Worm (Caenorhabditis elegans) whole organism, L1 larva: ENCODE measurements around the gene T07E3.3.

ENCODE experiments used
- C16A3.4 ChIP-seq: fragments of 150-350 bp; optimal IDR thresholded peaks from 2 replicates; lab custom pipeline; 2014; ENCODE audit warnings: missing biosample characterization, missing genetic modification characterization
- C34B4.2 ChIP-seq: sonication (generic microtip); optimal IDR thresholded peaks from 2 replicates; lab custom pipeline; 2017; ENCODE audit warnings: mild to moderate bottlenecking, missing genetic modification characterization, missing compliant biosample characterization
- F16B12.6 ChIP-seq: fragments of 150-350 bp; optimal IDR thresholded peaks from 2 replicates; lab custom pipeline; 2014; ENCODE audit warnings: missing biosample characterization, missing genetic modification characterization
- Y116A8C.19 ChIP-seq: sonication (generic microtip); optimal IDR thresholded peaks from 2 replicates; lab custom pipeline; 2016; ENCODE audit warnings: missing compliant biosample characterization, missing genetic modification characterization, borderline replicate concordance
- aly-2 ChIP-seq: fragments of 150-350 bp; optimal IDR thresholded peaks from 2 replicates; lab custom pipeline; 2014; ENCODE audit warnings: missing biosample characterization, missing genetic modification characterization
- ama-1 ChIP-seq: fragments of 150-350 bp; optimal IDR thresholded peaks from 2 replicates; lab custom pipeline; 2014
- blmp-1 ChIP-seq: fragments of 150-350 bp; optimal IDR thresholded peaks from 2 replicates; lab custom pipeline; 2014; ENCODE audit warnings: missing biosample characterization, missing genetic modification characterization
- ceh-63 ChIP-seq: fragments of 200-800 bp; sonication (Bioruptor generic); optimal IDR thresholded peaks from 2 replicates; lab custom pipeline; 2018; ENCODE audit warnings: mild to moderate bottlenecking, missing genetic modification characterization, missing compliant biosample characterization
- ceh-8 ChIP-seq: fragments of 200-800 bp; sonication (Bioruptor generic); optimal IDR thresholded peaks from 2 replicates; lab custom pipeline; 2018; ENCODE audit warnings: mild to moderate bottlenecking, missing genetic modification characterization, moderate library complexity, missing compliant biosample characterization
- ceh-82 ChIP-seq, 3 experiments: fragments of 150-350 bp in 1 of 3; sonication (generic microtip) in 2 of 3; optimal IDR thresholded peaks; 2 replicates each; lab custom pipeline; 2014 to 2017; ENCODE audit warnings: missing biosample characterization in 3 of 3, missing genetic modification characterization in 3 of 3
- ceh-88 ChIP-seq: fragments of 200-800 bp; sonication (Bioruptor generic); IDR thresholded peaks from 2 replicates; pipeline ENCODE4 v1.3.6; 2022; ENCODE audit warnings: missing genetic modification characterization, missing compliant biosample characterization
- efl-3 ChIP-seq: fragments of 200-800 bp; sonication (Bioruptor generic); optimal IDR thresholded peaks from 2 replicates; lab custom pipeline; 2018; ENCODE audit warnings: mild to moderate bottlenecking, missing genetic modification characterization, missing compliant biosample characterization
- egl-13 ChIP-seq: sonication (generic microtip); optimal IDR thresholded peaks from 2 replicates; lab custom pipeline; 2016; ENCODE audit warnings: missing genotype, missing genetic modification reagents, missing genetic modification characterization, missing compliant biosample characterization
- elt-2 ChIP-seq: sonication (generic microtip); optimal IDR thresholded peaks from 2 replicates; lab custom pipeline; 2016; ENCODE audit warnings: missing genetic modification characterization, mild to moderate bottlenecking, inconsistent platforms, missing compliant biosample characterization, missing genetic modification reagents
- fkh-10 ChIP-seq: sonication (generic microtip); optimal IDR thresholded peaks from 2 replicates; lab custom pipeline; 2017; ENCODE audit warnings: missing biosample characterization, missing genetic modification reagents, missing genetic modification characterization
- fos-1 ChIP-seq: fragments of 150-350 bp; optimal IDR thresholded peaks from 2 replicates; lab custom pipeline; 2014; ENCODE audit warnings: missing biosample characterization, missing genetic modification characterization
- grh-1 ChIP-seq: fragments of 200-800 bp; sonication (Bioruptor generic); IDR thresholded peaks from 2 replicates; pipeline ENCODE4 v1.3.6; 2022; ENCODE audit warnings: missing genetic modification reagents, missing genetic modification characterization, missing compliant biosample characterization
- hlh-17 ChIP-seq: fragments of 200-800 bp; sonication (Bioruptor generic); optimal IDR thresholded peaks from 2 replicates; lab custom pipeline; 2018; ENCODE audit warnings: missing genetic modification characterization, mild to moderate bottlenecking, missing compliant biosample characterization, moderate library complexity, borderline replicate concordance
- hpl-2 ChIP-seq: fragments of 150-350 bp; optimal IDR thresholded peaks from 2 replicates; lab custom pipeline; 2014; ENCODE audit warnings: missing biosample characterization, missing genetic modification reagents, missing genetic modification characterization
- isw-1 ChIP-seq: fragments of 200-800 bp; sonication (Bioruptor generic); IDR thresholded peaks from 2 replicates; pipeline ENCODE4 v1.3.6; 2022; ENCODE audit warnings: missing genetic modification characterization, missing compliant biosample characterization
- jun-1 ChIP-seq: fragments of 150-350 bp; optimal IDR thresholded peaks from 2 replicates; lab custom pipeline; 2014; ENCODE audit warnings: missing biosample characterization, missing genetic modification reagents, missing genetic modification characterization
- lin-14 ChIP-seq: fragments of 200-800 bp; sonication (Bioruptor generic); optimal IDR thresholded peaks from 2 replicates; lab custom pipeline; 2018; ENCODE audit warnings: mild to moderate bottlenecking, missing genetic modification characterization, moderate library complexity, missing compliant biosample characterization
- lin-15B ChIP-seq: fragments of 150-350 bp; sonication (generic microtip); optimal IDR thresholded peaks from 3 replicates; lab custom pipeline; 2014; ENCODE audit warnings: missing biosample characterization, missing genetic modification characterization
- lin-35 ChIP-seq, 2 experiments: fragments of 150-350 bp; optimal IDR thresholded peaks; 2 replicates each; lab custom pipeline; 2014; ENCODE audit warnings: missing biosample characterization in 2 of 2, missing genetic modification characterization in 2 of 2, missing genetic modification reagents in 2 of 2
- lin-39 ChIP-seq: fragments of 150-350 bp; optimal IDR thresholded peaks from 2 replicates; lab custom pipeline; 2014; ENCODE audit warnings: missing biosample characterization, missing genetic modification reagents, missing genetic modification characterization
- lir-3 ChIP-seq: sonication (generic microtip); optimal IDR thresholded peaks from 2 replicates; lab custom pipeline; 2016; ENCODE audit warnings: mild to moderate bottlenecking, missing genetic modification characterization, moderate library complexity, missing compliant biosample characterization; ENCODE audit not compliant: poor library complexity
- mef-2 ChIP-seq: fragments of 150-350 bp; optimal IDR thresholded peaks from 2 replicates; lab custom pipeline; 2014; ENCODE audit warnings: missing biosample characterization, missing genetic modification characterization
- mep-1 ChIP-seq: fragments of 150-350 bp; optimal IDR thresholded peaks from 2 replicates; lab custom pipeline; 2014; ENCODE audit warnings: missing biosample characterization, missing genetic modification characterization
- nhr-11 ChIP-seq: fragments of 150-350 bp; optimal IDR thresholded peaks from 2 replicates; lab custom pipeline; 2014; ENCODE audit warnings: missing biosample characterization, missing genetic modification characterization
- nhr-12 ChIP-seq: sonication (generic microtip); optimal IDR thresholded peaks from 2 replicates; lab custom pipeline; 2017; ENCODE audit warnings: missing biosample characterization, missing genetic modification characterization
- nhr-20 ChIP-seq: sonication (generic microtip); optimal IDR thresholded peaks from 2 replicates; lab custom pipeline; 2016; ENCODE audit warnings: mild to moderate bottlenecking, missing genetic modification characterization, missing compliant biosample characterization
- nhr-28 ChIP-seq: fragments of 150-350 bp; optimal IDR thresholded peaks from 2 replicates; lab custom pipeline; 2014; ENCODE audit warnings: missing biosample characterization, missing genetic modification characterization
- nhr-47 ChIP-seq: sonication (generic microtip); optimal IDR thresholded peaks from 2 replicates; lab custom pipeline; 2016; ENCODE audit warnings: mild to moderate bottlenecking, missing genetic modification characterization, moderate library complexity, missing compliant biosample characterization
- nhr-71 ChIP-seq: sonication (generic microtip); optimal IDR thresholded peaks from 2 replicates; lab custom pipeline; 2016; ENCODE audit warnings: mild to moderate bottlenecking, missing genetic modification characterization, moderate library complexity, missing compliant biosample characterization
- nhr-76 ChIP-seq: sonication (generic microtip); optimal IDR thresholded peaks from 2 replicates; lab custom pipeline; 2017; ENCODE audit warnings: missing biosample characterization, missing genetic modification characterization
- nhr-77 ChIP-seq: fragments of 150-350 bp; optimal IDR thresholded peaks from 2 replicates; lab custom pipeline; 2014; ENCODE audit warnings: missing biosample characterization, missing genetic modification characterization
- nhr-84 ChIP-seq: sonication (generic microtip); optimal IDR thresholded peaks from 2 replicates; lab custom pipeline; 2017; ENCODE audit warnings: missing biosample characterization, missing genetic modification characterization
- nhr-85 ChIP-seq: sonication (generic microtip); peaks from one replicate; lab custom pipeline; 2016; ENCODE audit warnings: missing genetic modification characterization, inconsistent platforms, missing compliant biosample characterization
- pag-3 ChIP-seq: sonication (generic microtip); optimal IDR thresholded peaks from 2 replicates; lab custom pipeline; 2017; ENCODE audit warnings: missing genetic modification characterization, mild to moderate bottlenecking, missing compliant biosample characterization, antibody characterized with exemption, borderline replicate concordance; ENCODE audit not compliant: insufficient read depth
- pax-3 ChIP-seq: fragments of 200-800 bp; sonication (Bioruptor generic); optimal IDR thresholded peaks from 2 replicates; lab custom pipeline; 2018; ENCODE audit warnings: mild to moderate bottlenecking, missing genetic modification characterization, moderate library complexity, missing compliant biosample characterization
- rnt-1 ChIP-seq: sonication (generic microtip); optimal IDR thresholded peaks from 2 replicates; lab custom pipeline; 2016; ENCODE audit warnings: mild to moderate bottlenecking, missing genetic modification characterization, moderate library complexity, missing compliant biosample characterization
- snpc-4 ChIP-seq: fragments of 150-350 bp; optimal IDR thresholded peaks from 2 replicates; lab custom pipeline; 2014; ENCODE audit warnings: missing biosample characterization, missing genetic modification characterization
- snu-23 ChIP-seq: sonication (generic microtip); optimal IDR thresholded peaks from 2 replicates; lab custom pipeline; 2016; ENCODE audit warnings: missing genetic modification characterization, missing compliant biosample characterization
- sox-4 ChIP-seq: sonication (generic microtip); optimal IDR thresholded peaks from 2 replicates; lab custom pipeline; 2016; ENCODE audit warnings: missing genetic modification characterization, missing compliant biosample characterization
- sptf-1 ChIP-seq: fragments of 150-350 bp; optimal IDR thresholded peaks from 2 replicates; lab custom pipeline; 2014; ENCODE audit warnings: missing biosample characterization, missing genetic modification characterization
- tlp-1 ChIP-seq: fragments of 150-350 bp; optimal IDR thresholded peaks from 2 replicates; lab custom pipeline; 2014; ENCODE audit warnings: missing biosample characterization, missing genetic modification characterization
- unc-130 ChIP-seq: fragments of 150-350 bp; optimal IDR thresholded peaks from 2 replicates; lab custom pipeline; 2017; ENCODE audit warnings: missing biosample characterization, missing genetic modification characterization, inconsistent platforms
- unc-62 ChIP-seq: fragments of 150-350 bp; optimal IDR thresholded peaks from 2 replicates; lab custom pipeline; 2014; ENCODE audit warnings: missing biosample characterization, missing genetic modification reagents, missing genetic modification characterization
- unc-86 ChIP-seq: sonication (generic microtip); optimal IDR thresholded peaks from 2 replicates; lab custom pipeline; 2016; ENCODE audit warnings: missing genetic modification characterization, missing compliant biosample characterization
- xbp-1 ChIP-seq: sonication (generic microtip); optimal IDR thresholded peaks from 2 replicates; lab custom pipeline; 2016; ENCODE audit warnings: missing genetic modification characterization, missing compliant biosample characterization
- zag-1 ChIP-seq: fragments of 150-350 bp; optimal IDR thresholded peaks from 2 replicates; lab custom pipeline; 2014; ENCODE audit warnings: missing biosample characterization, missing genetic modification characterization
- zip-4 ChIP-seq: fragments of 200-800 bp; sonication (Bioruptor generic); optimal IDR thresholded peaks from 2 replicates; lab custom pipeline; 2018; ENCODE audit warnings: mild to moderate bottlenecking, missing genetic modification characterization, moderate library complexity, missing compliant biosample characterization

T07E3.3 gene

ce11 chrIII:6863901-6864300, 39.8 kb upstream of the T07E3.3 start, which contains the start of gene sma-3 (continued):
- TF ChIP-seq zip-4 (GFP tag; lab: Kevin White, UChicago) (no peak), elt-2 (tag; lab: Kevin White, UChicago) (peak; percentile 10)

ce11 chrIII:6869268-6869667, 34.4 kb upstream of the T07E3.3 start, which contains the start of the genes cra-1 and kbp-1:
Gene cra-1, minus strand, starts transcription at chrIII:6869460.
Gene kbp-1, plus strand, starts transcription at chrIII:6869633.
- no peak for TF ChIP-seq nhr-28 (tag; lab: Kevin White, UChicago)
- no peak for TF ChIP-seq pax-3 (tag; lab: Kevin White, UChicago)
- TF ChIP-seq jun-1 (tag; lab: Kevin White, UChicago), result no peak
- no peak for TF ChIP-seq fkh-10 (GFP tag; lab: Kevin White, UChicago)
- TF ChIP-seq rnt-1 (tag; lab: Kevin White, UChicago), result peak; percentile 36
- TF ChIP-seq efl-3 (GFP tag; lab: Kevin White, UChicago), result no peak
- peak; percentile 56 for TF ChIP-seq nhr-71 (tag; lab: Kevin White, UChicago)
- TF ChIP-seq unc-86 (tag; lab: Kevin White, UChicago), result no peak
- no peak for TF ChIP-seq grh-1 (GFP tag; lab: Robert Waterston, UW)
- no peak for TF ChIP-seq hlh-17 (GFP tag; lab: Kevin White, UChicago)
- no peak for TF ChIP-seq C34B4.2
- no peak for TF ChIP-seq nhr-84 (tag; lab: Kevin White, UChicago)
- TF ChIP-seq zag-1 (tag; lab: Kevin White, UChicago), result no peak
- TF ChIP-seq hpl-2 (GFP tag; lab: Kevin White, UChicago), result no peak
- no peak for TF ChIP-seq ceh-88
- TF ChIP-seq egl-13 (tag; lab: Kevin White, UChicago), result no peak
- peak; percentile 43 for TF ChIP-seq snu-23 (GFP tag; lab: Kevin White, UChicago)
- no peak for TF ChIP-seq ceh-82 (tag; optimal IDR thresholded peaks at IDR 0.05; lab: Kevin White, UChicago)
- TF ChIP-seq lin-14 (GFP tag; lab: Kevin White, UChicago), result peak; percentile 36
- no peak for TF ChIP-seq nhr-12 (tag; lab: Kevin White, UChicago)
- peak; percentile 50 for TF ChIP-seq blmp-1 (tag; lab: Kevin White, UChicago)
- TF ChIP-seq pag-3, result no peak
- no peak for TF ChIP-seq lin-39 (tag; lab: Kevin White, UChicago)
- peak; percentile 87 to 95 for TF ChIP-seq lin-35 (GFP tag; optimal IDR thresholded peaks at IDR 0.05; lab: Kevin White, UChicago)
- TF ChIP-seq nhr-20 (tag; lab: Kevin White, UChicago), result peak; percentile 21
- peak; percentile 26 for TF ChIP-seq unc-130
- TF ChIP-seq nhr-77 (tag; lab: Kevin White, UChicago), result peak; percentile 8
- TF ChIP-seq C16A3.4, result peak; percentile 53
- no peak for TF ChIP-seq ama-1 (lab: Kevin White, UChicago)
- TF ChIP-seq mef-2, result no peak
- TF ChIP-seq unc-62, result no peak
- peak; percentile 7 for TF ChIP-seq xbp-1 (tag; lab: Kevin White, UChicago)
- no peak for TF ChIP-seq nhr-76 (tag; lab: Kevin White, UChicago)
- no peak for TF ChIP-seq nhr-85 (tag; lab: Kevin White, UChicago)
- TF ChIP-seq nhr-11, result no peak
- no peak for TF ChIP-seq snpc-4 (tag; lab: Kevin White, UChicago)
- TF ChIP-seq F16B12.6 (tag; lab: Kevin White, UChicago), result peak; percentile 7
- TF ChIP-seq fos-1 (tag; lab: Kevin White, UChicago), result no peak
- TF ChIP-seq aly-2 (tag; lab: Kevin White, UChicago), result no peak
- TF ChIP-seq ceh-8 (GFP tag; lab: Kevin White, UChicago), result no peak
- TF ChIP-seq nhr-47 (tag; lab: Kevin White, UChicago), result no peak
- TF ChIP-seq sptf-1 (tag; lab: Kevin White, UChicago), result no peak
- no peak for TF ChIP-seq lin-15B
- TF ChIP-seq tlp-1 (tag; lab: Kevin White, UChicago), result no peak
- peak; percentile 55 for TF ChIP-seq mep-1
- TF ChIP-seq sox-4 (tag; lab: Kevin White, UChicago), result no peak
- no peak for TF ChIP-seq lir-3 (tag; lab: Kevin White, UChicago)
- no peak for TF ChIP-seq Y116A8C.19
- TF ChIP-seq isw-1 (GFP tag; lab: Robert Waterston, UW), result no peak; the same call in 1 of the 2 replicates
- no peak for TF ChIP-seq ceh-63 (GFP tag; lab: Kevin White, UChicago)
